Worm (Caenorhabditis elegans): Measurements from ENCODE around the gene ilys-5.

- TF ChIP-seq dao-5 (tag; optimal IDR thresholded peaks at IDR 0.05) (no peak), him-1 (tag; optimal IDR thresholded peaks at IDR 0.05) (no peak), W03F9.2 (tag; optimal IDR thresholded peaks at IDR 0.05) (no peak)
Observed at ce11 chrX:6542692-6543091, 6.1 kb upstream of the ilys-5 start, which contains the start of gene T14E8.2.

Measured in whole organism, L4/young adult.